Fruit fly (Drosophila melanogaster) whole organism, larva: ENCODE measurements around the gene Alg12.

Source experiments
- noc ChIP-seq: fragments of 200-800 bp; sonication (Bioruptor generic); optimal IDR thresholded peaks from 3 replicates; lab custom pipeline; 2019; ENCODE audit warnings: missing biosample characterization, mild to moderate bottlenecking, missing genetic modification characterization, moderate library complexity

Alg12 gene

DNA sequence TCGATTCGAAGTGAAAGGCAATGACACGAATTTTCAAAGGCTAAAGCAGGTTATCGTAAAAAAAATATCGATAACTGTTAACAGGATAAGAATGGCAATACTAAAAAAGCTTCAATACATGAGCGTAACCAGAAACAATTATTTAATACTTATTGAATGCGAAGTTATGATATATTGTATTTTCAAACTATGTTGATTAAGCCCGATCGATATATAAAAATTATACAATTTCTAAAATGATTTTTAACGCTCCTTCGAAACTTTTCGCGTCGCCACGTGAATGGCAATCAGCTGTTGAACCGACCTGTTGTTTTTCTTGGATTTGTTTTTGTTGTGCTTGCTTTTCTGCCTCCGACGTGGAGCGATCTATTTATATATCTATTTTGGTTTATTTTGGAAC is at the start of gene Alg12, which contains the start of gene Rpt3R:
Alg12 (plus strand) TSS at position 305 of the 400 bp plus-strand sequence.
Rpt3R (minus strand) TSS at position 324 of the 400 bp plus-strand sequence.
- no peak for TF ChIP-seq noc (tag; lab: Kevin White, UChicago)

- TF ChIP-seq noc (tag; lab: Kevin White, UChicago), result no peak
These were observed 46.1 kb upstream of the Alg12 start for dm6 chr3R:9710228-9710627.

DNA sequence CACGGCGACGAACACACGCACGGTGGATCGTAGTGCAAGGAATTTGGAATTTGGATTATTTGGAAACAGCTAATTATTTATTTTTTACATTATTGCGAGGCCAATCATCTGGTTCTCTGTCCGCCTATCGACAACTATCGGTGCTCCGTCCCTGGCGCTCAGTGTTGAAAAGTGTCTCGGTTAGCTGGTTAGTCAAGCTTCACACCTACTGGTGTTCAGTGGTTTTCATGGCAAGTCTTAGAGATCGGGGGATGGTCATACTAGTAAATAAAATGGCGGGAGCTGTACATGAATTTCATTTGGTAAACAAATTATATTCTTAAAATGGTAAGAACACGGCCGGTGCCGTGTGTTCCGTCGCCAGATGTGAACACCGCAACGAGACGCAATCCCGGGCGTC is 45.4 kb upstream of the Alg12 start, which contains the start of the genes trbd and dmt:
trbd (minus strand) TSS at position 152 of the 400 bp plus-strand sequence.
dmt (plus strand) TSS at position 257 of the 400 bp plus-strand sequence.
- TF ChIP-seq noc (tag; lab: Kevin White, UChicago), result no peak

- no peak for TF ChIP-seq noc (tag; lab: Kevin White, UChicago)
These were observed 31.0 kb upstream of the Alg12 start, which contains the start of gene hyd for dm6 chr3R:9725121-9725956. hyd (minus strand) TSS chr3R:9725615.

DNA sequence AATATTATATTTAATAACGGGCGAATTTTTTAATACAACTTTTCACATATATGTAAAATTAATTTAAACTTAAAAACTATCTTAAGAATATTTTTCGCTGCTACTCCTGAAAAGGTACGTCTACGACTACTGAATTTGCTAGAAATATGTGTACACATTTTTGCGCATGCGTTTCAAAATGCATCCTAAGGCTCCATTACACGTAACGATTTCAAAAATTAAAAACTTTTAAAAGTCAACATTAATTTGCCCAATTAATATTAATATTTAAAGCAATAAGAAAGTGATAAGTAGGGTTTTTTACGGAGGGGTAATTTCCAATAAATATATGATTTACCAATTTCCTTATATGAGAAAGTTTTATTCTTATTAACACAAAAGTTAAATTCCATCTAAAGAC is 25.5 kb upstream of the Alg12 start, which contains the start of gene FoxP:
FoxP (minus strand) TSS at position 89 of the 400 bp plus-strand sequence.
- TF ChIP-seq noc (tag; lab: Kevin White, UChicago), result no peak

DNA sequence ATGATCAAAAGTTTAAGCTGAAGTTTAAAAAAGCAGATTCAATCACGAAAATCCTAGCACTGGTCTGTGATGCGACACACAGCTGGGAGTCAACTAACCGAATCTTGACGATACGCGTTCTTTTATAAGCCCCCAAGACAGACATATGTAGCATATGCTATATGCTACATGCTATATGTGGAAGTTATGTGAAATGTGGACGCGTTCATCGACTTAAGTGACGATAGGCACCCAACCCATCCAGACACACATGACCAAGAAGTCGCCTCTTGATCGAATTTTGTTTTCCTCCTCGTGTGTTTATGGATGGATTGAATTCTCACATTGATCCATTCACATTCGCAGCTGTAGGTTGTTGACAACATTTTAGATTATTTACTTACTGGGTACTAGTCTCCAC is 23.1 kb upstream of the Alg12 start, which contains the start of gene alphaTub85E:
alphaTub85E (minus strand) TSS at position 101 of the 400 bp plus-strand sequence.
- TF ChIP-seq noc (tag; lab: Kevin White, UChicago), result no peak

DNA sequence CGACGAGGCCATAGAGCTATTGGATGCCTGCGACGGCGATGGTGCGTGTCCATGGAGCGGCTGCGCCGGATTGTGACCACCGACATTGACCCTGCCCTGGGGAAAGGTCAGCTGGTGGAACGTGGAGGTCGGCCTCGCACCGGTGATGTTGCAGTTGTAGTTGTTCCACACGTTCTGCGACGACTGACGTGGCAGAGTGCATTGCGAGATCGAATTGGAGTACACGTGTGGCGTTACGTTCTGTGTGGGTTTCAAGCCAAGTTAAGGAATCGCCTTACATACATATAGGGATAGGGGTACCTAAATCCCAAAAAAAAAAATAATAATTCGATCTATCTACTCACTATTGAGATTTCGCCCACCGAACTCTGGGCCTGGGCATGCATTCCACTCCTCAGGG is 21.1 kb upstream of the Alg12 start:
- TF ChIP-seq noc (tag; lab: Kevin White, UChicago), result no peak

DNA sequence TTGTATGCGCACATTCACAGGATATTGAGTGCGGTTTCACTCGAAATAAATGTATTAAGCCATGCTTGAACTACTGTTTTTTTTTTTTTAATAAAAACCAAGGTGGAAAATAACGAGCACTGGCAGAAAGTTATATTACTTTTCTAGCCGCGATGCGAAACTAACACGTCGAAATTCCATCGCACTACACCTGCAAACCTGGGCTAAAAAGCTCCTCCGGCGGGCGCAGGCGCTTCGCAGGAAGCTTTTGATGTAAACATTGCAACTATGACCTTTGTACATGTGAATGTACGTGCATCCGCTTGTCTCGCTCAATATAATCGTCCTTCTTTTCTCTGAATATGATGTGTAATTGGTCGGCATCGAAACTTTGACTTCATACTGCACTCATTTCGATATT is 16.5 kb upstream of the Alg12 start, which contains the start of gene side-VII:
side-VII (minus strand) TSS at position 187 of the 400 bp plus-strand sequence.
- TF ChIP-seq noc (tag; lab: Kevin White, UChicago), result no peak

DNA sequence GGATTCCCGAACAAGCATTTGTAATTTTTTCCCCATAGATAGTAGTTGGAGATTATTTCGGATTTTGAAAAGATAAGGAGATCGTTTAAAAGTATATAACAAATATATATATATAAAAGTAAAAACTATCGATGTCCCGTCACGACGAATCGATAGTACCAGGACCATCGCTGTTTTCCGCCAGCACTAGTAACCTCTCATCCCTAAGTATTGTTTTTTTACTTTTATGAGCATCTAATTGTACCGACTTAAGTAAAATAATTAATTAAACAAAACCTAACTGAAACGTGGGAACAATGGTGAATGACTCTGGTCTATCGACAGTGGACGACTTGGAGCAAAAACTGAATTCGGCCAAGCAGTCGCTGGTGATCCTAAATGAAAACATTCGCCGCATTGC is 15.6 kb upstream of the Alg12 start, which contains the start of gene Pnn:
Pnn (plus strand) TSS at position 187 of the 400 bp plus-strand sequence.
- TF ChIP-seq noc (tag; lab: Kevin White, UChicago), result no peak

- no peak for TF ChIP-seq noc (tag; lab: Kevin White, UChicago)
These were observed 13.1 kb upstream of the Alg12 start, which contains the start of gene CG31415 for dm6 chr3R:9743217-9743616. CG31415 (plus strand) TSS chr3R:9743517.

DNA sequence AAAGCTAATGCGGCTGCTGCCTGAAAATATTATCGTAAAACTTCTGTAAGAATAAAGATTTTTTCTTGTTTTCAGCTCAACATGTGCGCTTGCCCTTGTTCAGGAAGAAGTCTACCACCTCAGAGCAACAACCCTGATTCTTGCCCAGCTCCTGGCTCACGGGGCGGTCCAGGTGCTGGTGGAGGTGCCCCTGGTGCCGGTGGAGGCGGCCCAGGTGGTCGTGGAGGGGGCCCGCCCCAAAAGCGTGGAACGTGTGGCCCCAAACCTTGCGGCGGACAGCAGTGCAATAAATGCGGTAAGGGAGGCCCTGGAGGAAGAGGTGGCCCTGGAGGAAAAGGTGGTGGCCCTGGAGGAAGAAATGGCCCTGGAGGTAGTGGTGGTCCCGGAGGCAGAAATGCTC is 12.3 kb upstream of the Alg12 start:
- no peak for TF ChIP-seq noc (tag; lab: Kevin White, UChicago)

dm6 chr3R:9745442-9745841 is 10.8 kb upstream of the Alg12 start:
- no peak for TF ChIP-seq noc (tag; lab: Kevin White, UChicago)

DNA sequence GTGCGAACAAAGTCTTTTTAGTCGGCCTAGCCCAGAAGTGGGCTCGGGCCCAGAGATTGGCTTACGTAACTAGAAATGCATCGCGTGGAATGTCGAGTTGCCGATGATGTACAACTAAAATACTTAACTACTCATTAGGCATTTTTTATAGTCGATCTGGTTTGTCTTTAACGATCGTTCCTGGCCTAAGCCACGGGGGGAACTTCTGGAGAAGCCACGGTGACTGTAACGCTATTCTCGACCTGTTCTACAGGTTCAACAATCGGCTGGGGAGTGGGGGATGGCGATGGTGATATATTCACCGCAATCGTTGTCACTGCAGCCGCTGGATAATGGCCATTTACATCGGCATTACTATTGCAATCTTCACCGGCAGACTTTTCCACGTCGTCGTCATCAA is 10.0 kb upstream of the Alg12 start, which contains the start of gene CG34409:
CG34409 (minus strand) TSS at position 101 of the 400 bp plus-strand sequence.
- no peak for TF ChIP-seq noc (tag; lab: Kevin White, UChicago)

- no peak for TF ChIP-seq noc (tag; lab: Kevin White, UChicago)
These were observed 8.9 kb upstream of the Alg12 start, which contains the start of gene CG12948 for dm6 chr3R:9747272-9747874. CG12948 (minus strand) TSS chr3R:9747744.

DNA sequence ATGACTTTTGCATAAGTTTGCCTTT is 8.6 kb upstream of the Alg12 start, which contains the start of gene PpD3:
PpD3 (plus strand) TSS at position 1 of the 25 bp plus-strand sequence.
- TF ChIP-seq noc (tag; lab: Kevin White, UChicago), result no peak

DNA sequence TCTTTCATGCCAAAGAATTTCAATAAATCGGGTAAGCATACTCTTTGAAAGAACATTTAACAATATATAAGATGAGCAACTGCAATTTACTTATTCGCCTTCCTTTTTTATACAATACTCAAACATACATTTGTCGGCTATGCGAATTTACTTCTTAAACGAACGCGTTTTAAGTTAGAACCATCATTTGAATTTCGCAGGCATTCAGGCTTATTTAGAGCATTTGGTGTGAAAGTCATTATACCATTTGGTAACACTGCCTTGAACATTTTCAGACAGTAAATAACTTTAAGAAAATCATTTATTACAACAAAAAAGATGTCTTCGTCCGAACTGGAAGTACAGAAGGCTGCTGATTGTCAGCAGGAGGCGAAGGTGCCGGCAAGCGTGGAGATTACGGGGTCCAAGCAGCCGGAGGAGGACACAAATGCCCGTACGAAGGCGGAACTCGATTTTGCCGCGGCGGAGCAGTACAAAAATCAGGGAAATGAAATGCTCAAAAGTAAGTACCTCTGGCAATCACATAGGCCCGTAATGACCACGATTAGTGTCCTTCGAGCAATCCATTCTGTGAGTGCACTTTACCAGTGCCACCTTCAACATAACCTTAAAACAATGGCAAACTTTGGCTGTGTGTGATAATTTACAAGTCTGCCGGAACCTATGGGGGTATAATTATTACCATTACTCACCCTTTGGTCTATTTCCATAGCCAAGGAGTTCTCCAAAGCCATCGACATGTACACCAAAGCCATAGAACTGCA is 8.2 kb upstream of the Alg12 start:
- no peak for TF ChIP-seq noc (tag; lab: Kevin White, UChicago)
